Fruit fly (Drosophila melanogaster): ENCODE results near the gene cert.
A peak's percentile ranks its signal among the peaks of the same experiment; 100 is the strongest.
"Not testable (repeated sequence)": the region's sequence is repeated elsewhere in the genome, so short reads cannot be mapped to it uniquely, and the experiment has no call there.

Gene cert

DNA sequence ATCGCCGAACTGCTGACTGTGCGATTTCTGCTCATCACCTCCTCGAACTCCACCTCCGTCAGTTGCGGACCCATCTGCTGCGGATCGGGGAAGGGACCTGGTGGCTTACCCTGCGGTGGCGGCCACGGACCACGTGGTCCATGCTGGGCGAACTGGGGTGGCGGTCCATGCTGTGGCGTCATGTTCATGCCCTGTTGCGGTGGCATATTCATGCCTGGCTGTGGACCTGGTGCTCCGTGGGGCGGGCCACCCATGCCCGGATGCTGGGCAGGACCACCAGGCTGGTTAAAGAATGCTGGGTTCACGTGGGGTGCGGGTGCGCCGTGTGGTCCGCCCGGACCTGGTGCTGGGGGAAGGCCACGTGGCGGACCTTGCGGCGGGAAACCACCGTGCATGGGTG, 22.6 kb upstream of the cert start:
- TF ChIP-seq CG17801 (GFP tag; optimal IDR thresholded peaks at IDR 0.05; ENCODE audit: partially characterized antibody), result no peak

DNA sequence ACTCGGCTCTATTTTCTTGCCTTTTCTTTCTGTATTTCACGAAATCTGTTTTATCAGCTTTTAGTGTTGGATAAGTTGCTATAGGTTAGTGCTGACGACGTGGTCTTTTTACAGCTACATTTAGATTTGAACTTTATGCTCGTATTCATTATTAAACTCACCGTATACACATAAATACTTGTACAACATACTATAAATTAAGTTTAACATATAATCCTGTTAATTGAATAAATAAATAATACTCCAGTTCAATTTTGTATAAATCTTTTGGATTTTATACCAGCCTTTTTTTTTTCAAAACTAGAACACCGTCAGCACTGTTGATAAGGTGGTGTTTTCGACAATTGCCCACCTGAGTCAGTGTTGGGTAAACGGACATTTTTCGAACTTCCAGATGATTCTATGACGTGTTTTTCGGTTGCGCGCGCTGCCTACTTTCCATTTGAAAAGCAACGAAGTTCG, 19.3 kb upstream of the cert start, which contains the start of gene BI-1:
TSS of gene BI-1 (minus strand) at position 51 of the 462 bp plus-strand sequence.
- peak; percentile 47 for TF ChIP-seq CG17801 (GFP tag; optimal IDR thresholded peaks at IDR 0.05; ENCODE audit: partially characterized antibody)

DNA sequence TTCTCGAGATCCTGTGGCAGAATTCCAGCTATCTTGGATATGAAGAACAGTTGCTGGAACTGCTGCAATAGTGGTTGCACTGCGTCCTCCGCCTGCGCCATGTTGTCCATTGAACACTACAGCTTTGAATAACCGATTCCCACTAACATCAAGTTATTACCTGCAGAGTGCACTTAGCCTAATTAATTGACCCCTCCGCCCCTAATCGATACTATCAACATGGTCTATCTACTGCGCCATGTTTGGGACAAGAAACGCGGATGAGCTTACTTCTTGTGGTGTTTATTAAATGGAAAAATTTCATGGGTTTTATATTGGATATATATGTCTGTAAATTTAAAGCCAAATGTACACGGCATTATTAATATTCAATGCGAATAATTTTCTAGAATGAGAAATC, 17.2 kb upstream of the cert start, which contains the start of gene Gr66a:
TSS of gene Gr66a (minus strand) at position 101 of the 400 bp plus-strand sequence.
- no peak for TF ChIP-seq CG17801 (GFP tag; optimal IDR thresholded peaks at IDR 0.05; ENCODE audit: partially characterized antibody)

DNA sequence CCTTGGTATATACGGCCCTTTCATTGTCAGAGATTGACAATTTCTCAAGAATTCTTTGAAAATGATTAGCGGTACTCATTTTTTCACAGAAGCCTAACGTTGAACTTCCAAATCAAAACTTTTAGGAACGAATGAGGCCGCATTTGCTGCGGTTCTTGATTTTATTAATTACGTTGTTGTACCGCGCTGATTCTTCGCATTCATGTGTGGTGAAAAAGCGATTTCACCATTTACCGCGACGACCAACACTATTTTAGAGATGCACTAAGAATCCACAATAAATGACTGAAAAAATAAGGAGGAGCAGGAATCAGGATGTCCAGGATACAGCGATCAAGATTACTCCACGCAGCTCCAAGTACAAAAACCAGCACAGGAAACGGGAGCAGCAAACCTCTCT, 14.2 kb upstream of the cert start, which contains the start of the genes CG7194 and Sbp2:
TSS of gene CG7194 (minus strand) at position 148 of the 400 bp plus-strand sequence.
TSS of gene Sbp2 (plus strand) at position 246 of the 400 bp plus-strand sequence.
- TF ChIP-seq CG17801 (GFP tag; optimal IDR thresholded peaks at IDR 0.05; ENCODE audit: partially characterized antibody), result no peak

DNA sequence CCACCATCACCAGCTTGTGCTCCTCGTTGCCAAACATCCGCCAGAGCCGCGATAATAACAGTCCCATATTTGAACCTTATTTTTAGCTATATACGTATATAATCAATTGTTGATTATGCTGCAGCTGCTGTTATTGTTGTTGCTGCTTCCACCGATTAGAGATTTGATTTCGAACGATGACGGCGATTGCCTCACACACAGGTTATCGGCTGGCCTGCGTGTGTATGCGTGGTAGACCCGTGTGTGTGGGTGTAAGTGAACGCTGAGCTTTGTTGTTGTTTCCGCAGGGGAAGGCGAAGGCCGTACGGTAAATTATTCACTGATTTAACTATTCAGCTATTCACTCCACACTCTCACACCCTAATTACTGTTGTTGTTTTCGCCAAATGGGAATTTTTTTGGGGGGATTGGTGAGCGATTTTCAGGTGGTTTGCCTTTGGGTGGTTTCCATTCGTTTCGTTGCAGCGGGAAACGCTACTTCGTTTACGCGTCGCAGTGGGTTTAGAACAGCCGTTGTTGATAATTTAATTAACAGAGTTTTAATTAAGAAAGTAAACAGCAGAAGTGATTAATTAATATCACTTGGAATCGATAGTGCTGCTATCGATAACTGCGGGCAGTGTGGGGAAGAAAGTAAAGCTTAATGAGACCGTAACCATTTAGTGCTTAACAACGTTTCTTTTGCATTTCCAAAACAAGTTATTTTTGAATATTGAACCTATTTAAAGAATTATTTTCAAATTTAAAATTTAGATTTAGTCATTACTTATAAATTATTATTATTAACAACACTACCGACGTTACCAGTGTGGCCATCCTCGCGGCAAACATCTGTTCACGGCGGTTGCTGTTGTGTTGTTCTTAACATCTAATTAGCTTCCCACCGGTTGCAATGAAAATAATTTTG, 9.8 kb upstream of the cert start, which contains the start of the genes Arl5 and CG13671:
TSS of gene Arl5 (minus strand) at position 616 of the 907 bp plus-strand sequence.
TSS of gene CG13671 (plus strand) at position 841 of the 907 bp plus-strand sequence.
- TF ChIP-seq CG17801 (GFP tag; optimal IDR thresholded peaks at IDR 0.05; ENCODE audit: partially characterized antibody), result peak; percentile 72

DNA sequence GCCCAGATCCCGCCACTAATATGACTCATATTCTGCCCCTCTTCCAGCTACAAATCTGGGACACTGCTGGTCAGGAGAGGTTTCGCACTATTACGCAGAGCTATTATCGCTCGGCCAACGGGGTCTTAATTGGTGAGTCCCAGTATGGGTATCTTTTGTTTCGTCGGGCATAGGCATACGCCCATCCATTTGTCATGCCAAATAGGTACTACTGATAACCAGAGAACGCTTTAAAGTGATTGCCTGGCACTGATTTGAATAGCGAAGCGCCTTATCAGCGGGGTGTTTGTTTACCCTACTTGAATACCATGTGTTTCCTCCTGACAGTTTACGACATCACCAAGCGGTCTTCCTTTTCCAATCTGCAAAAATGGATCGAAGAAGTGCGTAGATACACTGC, 7.8 kb upstream of the cert start:
- no peak for TF ChIP-seq CG17801 (GFP tag; optimal IDR thresholded peaks at IDR 0.05; ENCODE audit: partially characterized antibody)

DNA sequence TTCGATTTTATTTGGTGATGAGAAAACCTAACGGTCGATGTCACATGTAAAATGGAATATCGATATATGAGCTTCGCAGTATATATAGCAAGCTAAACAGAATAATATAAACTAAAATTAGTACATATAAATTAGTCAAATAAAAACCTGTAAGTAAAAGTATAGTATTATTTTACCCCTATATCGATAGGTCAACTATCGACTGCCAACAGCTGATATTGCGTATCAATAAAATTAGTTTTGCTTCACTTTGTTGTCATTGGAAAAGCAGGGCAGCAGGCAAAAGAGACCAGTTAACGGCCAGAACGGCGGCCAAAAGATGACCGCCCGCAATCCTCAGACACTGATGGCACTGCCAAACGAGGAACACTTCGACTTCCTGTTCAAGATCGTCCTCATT, 7.3 kb upstream of the cert start, which contains the start of gene Rab19:
TSS of gene Rab19 (plus strand) at position 78 of the 400 bp plus-strand sequence.
- TF ChIP-seq CG17801 (GFP tag; optimal IDR thresholded peaks at IDR 0.05; ENCODE audit: partially characterized antibody), result peak; percentile 21

DNA sequence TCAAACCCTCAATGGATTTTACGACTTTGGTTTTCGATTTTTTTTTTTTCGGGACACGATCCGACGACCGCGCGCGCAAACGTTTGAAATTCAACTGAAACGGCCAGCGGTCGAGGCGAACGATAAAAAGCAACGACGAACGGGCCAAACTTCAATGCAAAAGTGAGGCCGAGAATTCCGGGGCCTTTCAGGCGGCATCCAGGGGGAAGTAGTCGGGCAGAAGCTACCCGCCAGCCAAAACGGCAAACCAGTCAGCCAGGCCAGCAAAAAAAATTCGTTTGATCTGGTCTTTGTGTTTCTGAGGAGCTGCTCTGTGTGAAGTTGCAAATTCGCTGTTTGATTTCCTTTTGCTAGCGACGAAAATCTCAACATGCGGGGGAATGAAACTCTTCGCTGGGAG, 5.6 kb upstream of the cert start, which contains the start of gene CG7201:
TSS of gene CG7201 (minus strand) at position 101 of the 400 bp plus-strand sequence.
- no peak for TF ChIP-seq CG17801 (GFP tag; optimal IDR thresholded peaks at IDR 0.05; ENCODE audit: partially characterized antibody)

DNA sequence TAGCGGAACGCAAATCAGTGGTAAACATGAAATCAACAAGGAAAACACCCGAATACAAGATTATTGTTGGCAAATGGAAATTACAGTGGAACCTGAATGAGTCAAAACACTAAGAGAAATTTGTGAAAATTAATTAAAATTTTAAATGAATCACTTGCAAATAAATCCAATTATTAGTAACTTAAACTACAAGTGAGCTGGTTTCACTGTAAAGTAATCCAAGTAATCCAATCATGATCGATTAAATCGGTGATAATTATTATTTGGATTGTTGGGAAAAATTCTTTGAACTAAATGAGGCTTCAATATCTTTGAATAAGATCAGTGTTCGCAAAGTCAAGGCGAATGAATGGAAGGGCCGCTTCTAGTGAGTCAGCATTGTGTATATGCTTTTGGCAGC, 1.3 kb downstream of the cert start:
- no peak for TF ChIP-seq CG17801 (GFP tag; optimal IDR thresholded peaks at IDR 0.05; ENCODE audit: partially characterized antibody)

DNA sequence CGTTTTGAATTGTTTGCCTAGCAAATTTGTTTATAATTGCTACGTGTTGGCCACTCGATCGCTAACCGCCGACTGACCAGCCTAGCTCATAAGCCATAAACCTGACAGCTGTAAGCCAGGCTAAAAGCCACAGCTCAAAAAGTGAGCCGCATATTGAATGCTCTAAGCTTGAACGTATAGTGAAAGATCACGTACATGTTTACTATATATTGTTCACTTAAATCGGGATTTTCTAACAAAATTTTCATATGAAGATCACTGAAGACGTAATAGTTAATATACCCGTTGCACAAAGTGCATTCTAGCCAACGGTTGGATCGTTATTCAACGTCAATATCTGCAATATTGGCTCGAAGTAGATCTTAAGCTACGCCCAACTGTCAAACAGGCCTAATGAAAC, 3.3 kb downstream of the cert start:
- no peak for TF ChIP-seq CG17801 (GFP tag; optimal IDR thresholded peaks at IDR 0.05; ENCODE audit: partially characterized antibody)

DNA sequence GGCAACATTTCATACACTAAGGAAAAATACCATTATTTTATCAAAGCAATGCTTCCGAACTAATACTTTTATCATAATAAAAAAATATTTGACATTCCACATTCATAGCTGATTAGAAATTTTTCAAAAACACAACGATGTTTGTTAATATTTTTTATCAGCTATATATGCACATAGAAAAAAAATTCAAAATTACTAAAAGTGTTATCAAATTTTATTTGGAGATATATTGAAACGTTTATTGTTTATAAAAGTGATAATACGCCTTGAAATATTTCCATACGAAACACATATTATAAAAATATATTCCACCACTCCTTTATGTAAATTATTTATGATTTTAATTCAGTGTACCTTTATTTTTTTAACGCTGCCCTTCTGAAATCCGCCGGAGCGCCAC, 3.9 kb downstream of the cert start:
- no peak for TF ChIP-seq CG17801 (GFP tag; optimal IDR thresholded peaks at IDR 0.05; ENCODE audit: partially characterized antibody)

DNA sequence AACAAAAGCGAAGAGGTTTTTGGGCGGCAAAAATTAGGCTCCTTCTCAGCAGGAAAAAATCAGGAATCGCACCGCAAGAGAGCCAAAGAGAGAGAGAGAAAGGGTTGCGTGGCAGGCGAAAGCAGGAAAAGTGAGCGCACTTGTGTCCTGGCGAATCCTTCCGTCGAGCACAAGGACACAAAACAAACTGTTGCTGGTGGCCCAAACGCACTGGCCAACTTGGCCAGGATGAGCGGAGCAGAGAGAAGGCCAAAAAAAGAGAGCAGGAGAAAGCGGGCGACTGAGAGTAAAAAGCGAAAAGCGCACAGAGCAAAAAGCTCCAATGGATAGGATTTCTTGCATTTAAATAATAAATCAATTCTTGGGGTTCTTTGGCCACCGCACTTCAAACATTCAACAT, 4.4 kb downstream of the cert start:
- TF ChIP-seq CG17801 (GFP tag; optimal IDR thresholded peaks at IDR 0.05; ENCODE audit: partially characterized antibody), result no peak

DNA sequence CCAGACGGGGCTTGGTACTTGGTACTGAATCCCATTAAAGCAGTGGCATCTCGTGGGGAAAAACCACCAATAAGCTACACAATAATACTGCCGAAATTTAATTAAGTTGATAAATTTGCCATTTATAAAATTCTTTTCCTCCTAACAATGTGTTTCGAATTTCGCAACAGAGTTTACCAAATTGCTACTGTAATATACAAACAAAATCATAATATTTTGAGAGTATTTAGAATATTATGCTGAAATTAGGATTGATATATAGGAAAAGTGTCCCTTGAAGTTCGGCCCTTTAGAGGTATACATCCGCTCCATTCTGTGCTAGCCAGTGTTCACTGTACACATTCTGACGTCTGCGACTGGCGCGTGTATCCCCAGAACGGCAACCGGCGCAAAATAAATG, 5.0 kb downstream of the cert start:
- TF ChIP-seq CG17801 (GFP tag; optimal IDR thresholded peaks at IDR 0.05; ENCODE audit: partially characterized antibody), result no peak

DNA sequence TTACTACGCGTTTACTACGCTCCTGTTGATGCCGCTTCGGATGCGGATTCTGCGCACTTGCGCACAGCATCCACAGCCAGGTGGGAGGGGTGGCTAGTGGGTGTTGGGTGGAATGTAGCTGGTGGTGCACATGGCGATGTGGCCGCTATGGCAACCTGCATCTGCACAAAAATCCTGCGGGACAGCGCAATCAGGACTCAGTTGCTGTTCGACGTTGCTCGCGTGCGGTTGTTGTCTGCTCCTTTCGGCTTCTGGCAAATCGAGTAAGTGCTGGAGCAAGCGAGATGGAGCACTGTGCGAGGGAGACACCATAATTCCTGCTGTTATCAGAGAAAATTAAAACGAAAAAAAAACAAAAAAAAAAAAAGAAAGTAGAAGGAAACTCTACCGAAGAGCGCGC, 48.7 kb downstream of the cert start:
- TF ChIP-seq CG17801 (GFP tag; optimal IDR thresholded peaks at IDR 0.05; ENCODE audit: partially characterized antibody), result no peak

DNA sequence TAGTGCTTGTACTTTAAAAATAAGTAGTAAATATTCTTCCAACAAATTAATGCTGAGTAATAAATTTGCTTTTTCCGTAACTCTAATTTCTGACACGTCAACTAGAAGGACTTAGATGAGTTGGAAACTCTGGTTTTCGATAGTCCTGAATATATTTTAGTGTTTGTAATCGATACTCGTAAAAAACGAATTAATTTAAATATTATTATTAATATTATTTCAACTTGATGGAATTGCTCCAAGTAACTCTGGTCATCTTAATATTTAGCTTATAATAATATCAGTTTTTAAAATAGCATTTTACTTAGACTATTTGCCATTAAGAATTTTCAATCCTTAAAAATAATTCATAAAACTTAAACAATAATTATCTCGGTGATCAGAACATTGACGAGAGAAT, 49.2 kb downstream of the cert start, which contains the start of gene CG7213:
TSS of gene CG7213 (minus strand) at position 101 of the 400 bp plus-strand sequence.
- TF ChIP-seq CG17801 (GFP tag; optimal IDR thresholded peaks at IDR 0.05; ENCODE audit: partially characterized antibody), result no peak

DNA sequence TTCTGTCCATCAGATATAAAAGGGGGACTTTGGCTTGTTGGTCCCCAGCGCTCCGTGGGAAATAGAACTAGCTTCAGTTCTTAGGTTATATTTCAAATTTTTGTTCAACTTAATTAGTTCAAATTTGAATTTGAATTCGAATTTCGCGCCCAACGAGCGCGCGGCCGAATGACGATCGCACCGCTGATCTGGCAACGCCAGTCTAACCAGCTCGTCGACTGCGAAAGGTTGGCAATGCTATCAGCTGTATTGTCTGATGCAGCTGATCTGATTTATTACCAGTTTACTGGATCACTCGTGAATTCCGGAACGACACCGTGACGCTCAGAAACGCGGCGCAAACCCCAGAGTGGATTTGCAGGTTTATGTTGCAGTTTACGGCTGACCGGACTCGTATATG, 51.3 kb downstream of the cert start, which contains the start of gene Dscam4:
TSS of gene Dscam4 (plus strand) at position 301 of the 400 bp plus-strand sequence.
- not testable (repeated sequence) for TF ChIP-seq CG17801 (GFP tag; optimal IDR thresholded peaks at IDR 0.05; ENCODE audit: partially characterized antibody)

Data from ovary, adult (tissue).